Worm (Caenorhabditis elegans) whole organism, young adult: ENCODE data around the gene F14E5.8.

Source experiments
- B0035.1 ChIP-seq: sonication (generic microtip); optimal IDR thresholded peaks from 2 replicates; lab custom pipeline; 2016; ENCODE audit warnings: missing genetic modification characterization, mild to moderate bottlenecking, missing compliant biosample characterization, missing genotype, missing genetic modification reagents
- B0336.3 ChIP-seq: fragments of 200-800 bp; sonication (Bioruptor generic); IDR thresholded peaks from 2 replicates; pipeline ENCODE4 v1.3.6; 2022; ENCODE audit warnings: missing genetic modification characterization, missing compliant biosample characterization
- C06A6.2 ChIP-seq: fragments of 200-800 bp; sonication (Bioruptor generic); conservative IDR thresholded peaks from 2 replicates; pipeline ENCODE4 v1.3.6; 2022; ENCODE audit warnings: missing genetic modification characterization, missing compliant biosample characterization
- C17E4.6 ChIP-seq: fragments of 200-800 bp; sonication (Bioruptor generic); IDR thresholded peaks from 2 replicates; pipeline ENCODE4 v1.3.6; 2022; ENCODE audit warnings: missing genetic modification reagents, missing genetic modification characterization, missing compliant biosample characterization
- D2030.7 ChIP-seq: fragments of 200-800 bp; sonication (Bioruptor generic); IDR thresholded peaks from 2 replicates; pipeline ENCODE4 v1.3.6; 2022; ENCODE audit warnings: missing genetic modification reagents, missing genetic modification characterization, missing compliant biosample characterization
- F22D6.2 ChIP-seq: sonication (generic microtip); optimal IDR thresholded peaks from 2 replicates; lab custom pipeline; 2016; ENCODE audit warnings: mild to moderate bottlenecking, missing genetic modification characterization, missing compliant biosample characterization
- F23B12.7 ChIP-seq: sonication (generic microtip); optimal IDR thresholded peaks from 2 replicates; lab custom pipeline; 2017; ENCODE audit warnings: missing genetic modification characterization, mild to moderate bottlenecking, missing compliant biosample characterization, antibody characterized with exemption, moderate library complexity; ENCODE audit not compliant: insufficient read depth
- F33H1.4 ChIP-seq: fragments of 200-800 bp; sonication (Bioruptor generic); IDR thresholded peaks from 2 replicates; pipeline ENCODE4 v1.3.6; 2022; ENCODE audit warnings: missing genetic modification reagents, missing genetic modification characterization, missing compliant biosample characterization
- ZK185.1 ChIP-seq: sonication (generic microtip); optimal IDR thresholded peaks from 2 replicates; lab custom pipeline; 2016; ENCODE audit warnings: mild to moderate bottlenecking, missing genetic modification characterization, missing compliant biosample characterization; ENCODE audit not compliant: poor library complexity, severe bottlenecking
- aptf-2 ChIP-seq: fragments of 200-800 bp; sonication (Bioruptor generic); conservative IDR thresholded peaks from 2 replicates; pipeline ENCODE4 v1.3.6; 2022; ENCODE audit warnings: missing genetic modification reagents, missing genetic modification characterization, missing compliant biosample characterization
- aptf-3 ChIP-seq: fragments of 200-800 bp; sonication (Bioruptor generic); IDR thresholded peaks from 2 replicates; pipeline ENCODE4 v1.3.6; 2022; ENCODE audit warnings: missing genetic modification characterization, missing compliant biosample characterization
- bed-1 ChIP-seq: fragments of 200-800 bp; sonication (Bioruptor generic); IDR thresholded peaks from 2 replicates; pipeline ENCODE4 v1.3.6; 2022; ENCODE audit warnings: missing genetic modification reagents, missing genetic modification characterization, missing compliant biosample characterization
- cebp-1 ChIP-seq, 2 experiments: fragments of 200-800 bp in 1 of 2; sonication (Bioruptor generic) in 1 of 2; sonication (generic microtip) in 1 of 2; IDR thresholded peaks in 1 of 2; optimal IDR thresholded peaks in 1 of 2; 2 replicates each; pipeline versions ENCODE4 v1.3.6 to Lab custom; 2017 to 2022; ENCODE audit warnings: missing compliant biosample characterization in 2 of 2, missing genetic modification characterization in 2 of 2, mild to moderate bottlenecking in 1 of 2, missing genetic modification reagents in 1 of 2, moderate library complexity in 1 of 2
- ceh-91 ChIP-seq: fragments of 200-800 bp; sonication (Bioruptor generic); IDR thresholded peaks from 2 replicates; pipeline ENCODE4 v1.3.6; 2022; ENCODE audit warnings: missing genetic modification reagents, missing genetic modification characterization, missing compliant biosample characterization
- dox-1 ChIP-seq: fragments of 200-800 bp; sonication (Bioruptor generic); IDR thresholded peaks from 2 replicates; pipeline ENCODE4 v1.3.6; 2022; ENCODE audit warnings: missing genetic modification reagents, missing genetic modification characterization, missing compliant biosample characterization
- dpl-1 ChIP-seq: fragments of 150-350 bp; optimal IDR thresholded peaks from 2 replicates; lab custom pipeline; 2014; ENCODE audit warnings: missing biosample characterization, missing genetic modification reagents, missing genetic modification characterization
- efl-1 ChIP-seq: fragments of 150-350 bp; optimal IDR thresholded peaks from 2 replicates; lab custom pipeline; 2014; ENCODE audit warnings: missing biosample characterization, missing genetic modification reagents, missing genetic modification characterization
- hmg-1.2 ChIP-seq: fragments of 200-800 bp; sonication (Bioruptor generic); IDR thresholded peaks from 2 replicates; pipeline ENCODE4 v1.3.6; 2022; ENCODE audit warnings: missing genetic modification reagents, missing genetic modification characterization, missing compliant biosample characterization
- hsf-1 ChIP-seq: fragments of 200-800 bp; sonication (Bioruptor generic); IDR thresholded peaks from 2 replicates; pipeline ENCODE4 v1.3.6; 2022; ENCODE audit warnings: missing genetic modification reagents, missing genetic modification characterization, missing compliant biosample characterization
- lin-35 ChIP-seq, 3 experiments: fragments of 150-350 bp in 2 of 3; sonication (generic microtip) in 1 of 3; optimal IDR thresholded peaks; 2 replicates each; lab custom pipeline; 2014 to 2018; ENCODE audit warnings: missing biosample characterization in 3 of 3, missing genetic modification characterization in 3 of 3, missing genetic modification reagents in 3 of 3
- lin-40 ChIP-seq: sonication (generic microtip); optimal IDR thresholded peaks from 2 replicates; lab custom pipeline; 2016; ENCODE audit warnings: missing genetic modification characterization, mild to moderate bottlenecking, missing compliant biosample characterization, missing genotype, missing genetic modification reagents
- lin-54 ChIP-seq: fragments of 200-800 bp; sonication (Bioruptor generic); optimal IDR thresholded peaks from 2 replicates; lab custom pipeline; 2018; ENCODE audit warnings: mild to moderate bottlenecking, missing genetic modification characterization, missing compliant biosample characterization
- lir-1 ChIP-seq: fragments of 200-800 bp; sonication (Bioruptor generic); conservative IDR thresholded peaks from 2 replicates; pipeline ENCODE4 v1.3.6; 2022; ENCODE audit warnings: missing genetic modification reagents, missing genetic modification characterization, missing compliant biosample characterization
- lsl-1 ChIP-seq: fragments of 200-800 bp; sonication (Bioruptor generic); optimal IDR thresholded peaks from 2 replicates; lab custom pipeline; 2018; ENCODE audit warnings: mild to moderate bottlenecking, missing genetic modification characterization, moderate library complexity, missing compliant biosample characterization
- lsy-27 ChIP-seq: sonication (generic microtip); optimal IDR thresholded peaks from 2 replicates; lab custom pipeline; 2017; ENCODE audit warnings: missing genetic modification characterization, mild to moderate bottlenecking, missing compliant biosample characterization, antibody characterized with exemption, missing genotype, borderline replicate concordance; ENCODE audit not compliant: insufficient read depth
- madf-6 ChIP-seq: fragments of 200-800 bp; sonication (Bioruptor generic); IDR thresholded peaks from 2 replicates; pipeline ENCODE4 v1.3.6; 2022; ENCODE audit warnings: missing genetic modification reagents, missing genetic modification characterization, missing compliant biosample characterization
- mcd-1 ChIP-seq: fragments of 200-800 bp; sonication (Bioruptor generic); IDR thresholded peaks from 2 replicates; pipeline ENCODE4 v1.3.6; 2022; ENCODE audit warnings: missing genetic modification reagents, missing genetic modification characterization, missing compliant biosample characterization
- nfyb-1 ChIP-seq: fragments of 200-800 bp; sonication (Bioruptor generic); IDR thresholded peaks from 2 replicates; pipeline ENCODE4 v1.3.6; 2022; ENCODE audit warnings: missing genetic modification reagents, missing genetic modification characterization, missing compliant biosample characterization
- nhr-90 ChIP-seq: sonication (generic microtip); optimal IDR thresholded peaks from 2 replicates; lab custom pipeline; 2016; ENCODE audit warnings: missing genotype, mild to moderate bottlenecking, missing genetic modification characterization, missing compliant biosample characterization
- sdz-38 ChIP-seq: sonication (generic microtip); optimal IDR thresholded peaks from 2 replicates; lab custom pipeline; 2016; ENCODE audit warnings: missing genotype, missing genetic modification characterization, missing compliant biosample characterization
- snpc-1.1 ChIP-seq: sonication (generic microtip); optimal IDR thresholded peaks from 2 replicates; lab custom pipeline; 2017; ENCODE audit warnings: missing genetic modification characterization, mild to moderate bottlenecking, missing compliant biosample characterization, antibody characterized with exemption, moderate library complexity, missing genotype, missing genetic modification reagents; ENCODE audit not compliant: insufficient read depth
- snpc-4 ChIP-seq, 5 experiments: fragments of 150-350 bp in 1 of 5; sonication (generic microtip) in 4 of 5; optimal IDR thresholded peaks; 2 replicates each; lab custom pipeline; 2014 to 2018; ENCODE audit warnings: missing genetic modification characterization in 5 of 5, missing biosample characterization in 3 of 5, antibody characterized with exemption in 2 of 5, mild to moderate bottlenecking in 2 of 5, missing compliant biosample characterization in 2 of 5, missing genotype in 2 of 5, moderate library complexity in 2 of 5, missing genetic modification reagents in 1 of 5
- tbp1 ChIP-seq: fragments of 200-800 bp; sonication (Bioruptor generic); optimal IDR thresholded peaks from 2 replicates; lab custom pipeline; 2018; ENCODE audit warnings: mild to moderate bottlenecking, missing genetic modification characterization, missing compliant biosample characterization
- xnd-1 ChIP-seq: sonication (generic microtip); optimal IDR thresholded peaks from 2 replicates; lab custom pipeline; 2016; ENCODE audit warnings: missing genotype, missing genetic modification reagents, missing genetic modification characterization, missing compliant biosample characterization
- ztf-22 ChIP-seq: fragments of 200-800 bp; sonication (Bioruptor generic); optimal IDR thresholded peaks from 2 replicates; lab custom pipeline; 2018; ENCODE audit warnings: mild to moderate bottlenecking, missing genetic modification characterization, moderate library complexity, missing compliant biosample characterization
- ztf-26 ChIP-seq: sonication (generic microtip); optimal IDR thresholded peaks from 2 replicates; lab custom pipeline; 2017; ENCODE audit warnings: missing genetic modification characterization, missing compliant biosample characterization

F14E5.8 gene

ce11 chrII:8441519-8441918 lies 21.6 kb downstream of the F14E5.8 start (continued):
- TF ChIP-seq madf-6 (GFP tag; lab: Robert Waterston, UW): peak; percentile 73
- TF ChIP-seq ztf-22 (GFP tag; lab: Kevin White, UChicago): peak; percentile 45
- peak; percentile 73 for TF ChIP-seq hmg-1.2 (GFP tag; lab: Robert Waterston, UW)
- peak; percentile 66 for TF ChIP-seq ZK185.1 (tag; lab: Kevin White, UChicago)
- TF ChIP-seq C17E4.6 (GFP tag; lab: Robert Waterston, UW): peak; percentile 50; the same call in 1 of the 2 replicates
- peak; percentile 39 for TF ChIP-seq F22D6.2

- TF ChIP-seq mcd-1 (GFP tag; lab: Robert Waterston, UW): peak; percentile 49
- TF ChIP-seq snpc-4 (GFP tag; optimal IDR thresholded peaks at IDR 0.05; lab: Kevin White, UChicago): no peak
- peak in 1 of 4 experiments; percentile 16 for TF ChIP-seq snpc-4 (tag; optimal IDR thresholded peaks at IDR 0.05; lab: Kevin White, UChicago)
- 0 out of 2 replicates have a peak, but pooled peaks have one; percentile 16 for TF ChIP-seq ceh-91 (GFP tag; lab: Robert Waterston, UW)
- TF ChIP-seq dox-1 (GFP tag; lab: Robert Waterston, UW): peak; percentile 57; the same call in 1 of the 2 replicates
- peak; percentile 67 for TF ChIP-seq lsl-1 (GFP tag; lab: Kevin White, UChicago)
- TF ChIP-seq lir-1 (GFP tag; lab: Robert Waterston, UW): no peak
- TF ChIP-seq B0336.3 (GFP tag; lab: Robert Waterston, UW): no peak
- TF ChIP-seq snpc-1.1 (tag; lab: Kevin White, UChicago): peak; percentile 22
- no peak for TF ChIP-seq lsy-27
- peak; percentile 42; the same call in 1 of the 2 replicates for TF ChIP-seq F33H1.4
- TF ChIP-seq xnd-1: peak; percentile 5
- no peak for TF ChIP-seq B0035.1
- TF ChIP-seq ztf-26: peak; percentile 2
- peak; percentile 38 for TF ChIP-seq tbp1 (GFP tag; lab: Kevin White, UChicago)
- peak; percentile 41 for TF ChIP-seq lin-54 (GFP tag; lab: Kevin White, UChicago)
- TF ChIP-seq hmg-1.2 (GFP tag; lab: Robert Waterston, UW): peak; percentile 28; the same call in 1 of the 2 replicates
- TF ChIP-seq nhr-90 (tag; lab: Kevin White, UChicago): no peak
- 0 out of 2 replicates have a peak, but pooled peaks have one; percentile 9 for TF ChIP-seq hsf-1 (GFP tag; lab: Robert Waterston, UW)
- no peak for TF ChIP-seq sdz-38 (tag; lab: Kevin White, UChicago)
- TF ChIP-seq dpl-1: peak; percentile 9
- TF ChIP-seq lin-35 (GFP tag; optimal IDR thresholded peaks at IDR 0.05; lab: Kevin White, UChicago): peak in 1 of 3 experiments; percentile 7
- TF ChIP-seq aptf-2 (GFP tag; lab: Robert Waterston, UW): 0 out of 2 replicates have a peak, but pooled peaks have one; percentile 47
- peak; percentile 70; the same call in 1 of the 2 replicates for TF ChIP-seq madf-6 (GFP tag; lab: Robert Waterston, UW)
- no peak for TF ChIP-seq C06A6.2
- 0 out of 2 replicates have a peak, but pooled peaks have one; percentile 17 for TF ChIP-seq D2030.7 (GFP tag; lab: Robert Waterston, UW)
- peak; percentile 27 for TF ChIP-seq lin-40 (tag; lab: Kevin White, UChicago)
- peak; percentile 40 for TF ChIP-seq efl-1 (GFP tag; lab: Kevin White, UChicago)
- TF ChIP-seq F23B12.7 (tag; lab: Kevin White, UChicago): peak; percentile 48
- TF ChIP-seq aptf-3 (GFP tag; lab: Robert Waterston, UW): no peak
- peak; percentile 17; the same call in 1 of the 2 replicates for TF ChIP-seq nfyb-1 (GFP tag; lab: Robert Waterston, UW)
- TF ChIP-seq cebp-1 (GFP tag; IDR thresholded peaks at IDR 0.05; lab: Robert Waterston, UW): peak; percentile 30; the same call in 1 of the 2 replicates
- TF ChIP-seq cebp-1 (tag; optimal IDR thresholded peaks at IDR 0.05; lab: Kevin White, UChicago): peak; percentile 80
- no peak for TF ChIP-seq bed-1 (GFP tag; lab: Robert Waterston, UW)
Measured at ce11 chrII:8442176-8442575, 22.3 kb downstream of the F14E5.8 start.
